Fruit fly (Drosophila melanogaster) whole organism, embryonic: ENCODE results near the gene CG9961.

Experiments
- ATbp ChIP-seq: fragments of 200-800 bp; sonication (Bioruptor generic); optimal IDR thresholded peaks from 2 replicates; lab custom pipeline; 2017; ENCODE audit warnings: missing biosample characterization, mild to moderate bottlenecking, missing genetic modification characterization, missing genetic modification reagents
- Ada2b ChIP-seq: fragments of 200-800 bp; sonication (Bioruptor generic); IDR thresholded peaks from 2 replicates; pipeline ENCODE4 v1.3.6; 2022; ENCODE audit warnings: missing biosample characterization, missing genetic modification characterization
- Atf-2 ChIP-seq: fragments of 200-800 bp; sonication (Bioruptor generic); optimal IDR thresholded peaks from 2 replicates; lab custom pipeline; 2016; ENCODE audit warnings: missing biosample characterization, missing genetic modification characterization
- Awh ChIP-seq: fragments of 200-800 bp; sonication (Bioruptor generic); IDR thresholded peaks from 2 replicates; pipeline ENCODE4, ENCODE4 v1.3.6; 2022; ENCODE audit warnings: missing biosample characterization, missing genetic modification characterization
- B-H1 ChIP-seq: fragments of 200-800 bp; sonication (Bioruptor generic); IDR thresholded peaks from 3 replicates; pipeline ENCODE4 v1.3.6; 2022; ENCODE audit warnings: missing biosample characterization, missing genetic modification characterization
- Bgb ChIP-seq: fragments of 200-800 bp; sonication (Bioruptor generic); IDR thresholded peaks from 2 replicates; pipeline ENCODE4 v1.3.6; 2022; ENCODE audit warnings: missing biosample characterization, missing genetic modification characterization; ENCODE audit not compliant: partially characterized antibody
- BtbVII ChIP-seq: fragments of 200-800 bp; sonication (Bioruptor generic); optimal IDR thresholded peaks from 3 replicates; lab custom pipeline; 2017; ENCODE audit warnings: missing biosample characterization, mild to moderate bottlenecking, missing genetic modification characterization
- Bteb2 ChIP-seq: fragments of 200-800 bp; sonication (Bioruptor generic); optimal IDR thresholded peaks from 2 replicates; lab custom pipeline; 2016; ENCODE audit warnings: missing biosample characterization, missing genetic modification characterization
- CG10209 ChIP-seq: fragments of 200-800 bp; sonication (Bioruptor generic); optimal IDR thresholded peaks from 3 replicates; lab custom pipeline; 2017; ENCODE audit warnings: missing biosample characterization, mild to moderate bottlenecking, missing genetic modification characterization, missing genetic modification reagents
- CG10321 ChIP-seq: fragments of 200-800 bp; sonication (Bioruptor generic); IDR thresholded peaks from 2 replicates; pipeline ENCODE4 v1.3.6; 2022; ENCODE audit warnings: missing biosample characterization, missing genetic modification characterization
- CG11247 ChIP-seq: fragments of 200-800 bp; sonication (Bioruptor generic); IDR thresholded peaks from 2 replicates; pipeline ENCODE4 v1.3.6; 2022; ENCODE audit warnings: missing biosample characterization, missing genetic modification characterization
- CG11398 ChIP-seq: fragments of 200-800 bp; sonication (Bioruptor generic); optimal IDR thresholded peaks from 2 replicates; lab custom pipeline; 2016; ENCODE audit warnings: missing biosample characterization, missing genetic modification characterization
- CG12071 ChIP-seq: fragments of 200-800 bp; sonication (Bioruptor generic); optimal IDR thresholded peaks from 3 replicates; lab custom pipeline; 2018; ENCODE audit warnings: missing biosample characterization, mild to moderate bottlenecking, missing genetic modification characterization
- CG13424 ChIP-seq: fragments of 200-800 bp; sonication (Bioruptor generic); optimal IDR thresholded peaks from 2 replicates; lab custom pipeline; 2019; ENCODE audit warnings: missing biosample characterization, mild to moderate bottlenecking, missing genetic modification characterization, moderate library complexity
- CG15073 ChIP-seq: fragments of 200-800 bp; sonication (Bioruptor generic); optimal IDR thresholded peaks from 2 replicates; lab custom pipeline; 2016; ENCODE audit warnings: missing biosample characterization, missing genetic modification characterization
- CG15269 ChIP-seq: fragments of 200-800 bp; sonication (Bioruptor generic); optimal IDR thresholded peaks from 2 replicates; lab custom pipeline; 2018; ENCODE audit warnings: missing biosample characterization, mild to moderate bottlenecking, missing genetic modification characterization, moderate library complexity
- CG4820 ChIP-seq: fragments of 200-800 bp; sonication (Bioruptor generic); optimal IDR thresholded peaks from 3 replicates; lab custom pipeline; 2016; ENCODE audit warnings: missing biosample characterization, missing genetic modification characterization
- CG6689 ChIP-seq: fragments of 200-800 bp; sonication (Bioruptor generic); IDR thresholded peaks from 2 replicates; pipeline ENCODE4 v1.3.6; 2022; ENCODE audit warnings: missing biosample characterization, missing genetic modification characterization
- CG7271 ChIP-seq: fragments of 200-800 bp; sonication (Bioruptor generic); optimal IDR thresholded peaks from 2 replicates; lab custom pipeline; 2018; ENCODE audit warnings: missing biosample characterization, mild to moderate bottlenecking, missing genetic modification characterization, moderate library complexity
- CG7963 ChIP-seq: fragments of 200-800 bp; sonication (Bioruptor generic); IDR thresholded peaks from 3 replicates; pipeline ENCODE4 v1.3.6; 2022; ENCODE audit warnings: missing biosample characterization, missing genetic modification characterization; ENCODE audit not compliant: partially characterized antibody
- CG8281 ChIP-seq: fragments of 200-800 bp; sonication (Bioruptor generic); optimal IDR thresholded peaks from 2 replicates; lab custom pipeline; 2018; ENCODE audit warnings: missing biosample characterization, mild to moderate bottlenecking, missing genetic modification characterization, moderate library complexity
- CG8478 ChIP-seq: fragments of >200 bp; optimal IDR thresholded peaks from 2 replicates; lab custom pipeline; 2018
- CHES-1-like ChIP-seq: fragments of 200-800 bp; sonication (Bioruptor generic); optimal IDR thresholded peaks from 2 replicates; lab custom pipeline; 2016; ENCODE audit warnings: missing biosample characterization, missing genetic modification characterization
- H2.0 ChIP-seq: fragments of 200-800 bp; sonication (Bioruptor generic); IDR thresholded peaks from 2 replicates; pipeline ENCODE4 v1.3.6; 2022; ENCODE audit warnings: missing biosample characterization, missing genetic modification characterization
- HLHmδ ChIP-seq: fragments of 200-800 bp; sonication (Bioruptor generic); optimal IDR thresholded peaks from 2 replicates; lab custom pipeline; 2018; ENCODE audit warnings: missing biosample characterization, mild to moderate bottlenecking, missing genetic modification characterization, moderate library complexity
- Lhr ChIP-seq: fragments of 200-800 bp; sonication (Bioruptor generic); optimal IDR thresholded peaks from 3 replicates; lab custom pipeline; 2017; ENCODE audit warnings: mild to moderate bottlenecking, missing biosample characterization, missing genetic modification reagents, missing genetic modification characterization
- NK7.1 ChIP-seq: fragments of 200-800 bp; sonication (Bioruptor generic); optimal IDR thresholded peaks from 3 replicates; lab custom pipeline; 2016; ENCODE audit warnings: missing biosample characterization, missing genetic modification characterization
- Pdp1 ChIP-seq, 2 experiments: fragments of 200-800 bp; sonication (Bioruptor generic); optimal IDR thresholded peaks; 3 replicates each; lab custom pipeline; 2016; ENCODE audit warnings: missing biosample characterization in 2 of 2, missing genetic modification characterization in 2 of 2, mild to moderate bottlenecking in 1 of 2, moderate library complexity in 1 of 2
- Tbp ChIP-seq: fragments of >200 bp; optimal IDR thresholded peaks from 2 replicates; lab custom pipeline; 2018; ENCODE audit warnings: missing biosample characterization, missing genetic modification characterization
- Usf ChIP-seq: fragments of 200-800 bp; sonication (Bioruptor generic); optimal IDR thresholded peaks from 2 replicates; lab custom pipeline; 2017; ENCODE audit warnings: missing genotype, missing biosample characterization, missing genetic modification characterization
- amos ChIP-seq: fragments of 200-800 bp; sonication (Bioruptor generic); IDR thresholded peaks from 2 replicates; pipeline ENCODE4 v1.3.6; 2022; ENCODE audit warnings: missing biosample characterization, missing genetic modification characterization; ENCODE audit not compliant: partially characterized antibody
- ap ChIP-seq: fragments of 200-800 bp; sonication (Bioruptor generic); IDR thresholded peaks from 2 replicates; pipeline ENCODE4 v1.3.6; 2022; ENCODE audit warnings: missing biosample characterization, missing genetic modification characterization
- ara ChIP-seq: fragments of 200-800 bp; sonication (Bioruptor generic); IDR thresholded peaks from 2 replicates; pipeline ENCODE4 v1.3.6; 2022; ENCODE audit warnings: missing biosample characterization, missing genetic modification characterization
- ci ChIP-seq: fragments of 200-800 bp; sonication (Bioruptor generic); IDR thresholded peaks from 3 replicates; pipeline ENCODE4 v1.3.6; 2022; ENCODE audit warnings: missing biosample characterization, missing genetic modification characterization
- corto ChIP-seq: fragments of 200-800 bp; sonication (Bioruptor generic); optimal IDR thresholded peaks from 2 replicates; lab custom pipeline; 2016; ENCODE audit warnings: missing biosample characterization, mild to moderate bottlenecking, missing genetic modification characterization, moderate library complexity
- crol ChIP-seq: fragments of 200-800 bp; sonication (Bioruptor generic); IDR thresholded peaks from 2 replicates; pipeline ENCODE4 v1.3.6; 2022; ENCODE audit warnings: missing biosample characterization, missing genetic modification characterization
- cwo ChIP-seq: fragments of 200-800 bp; sonication (Bioruptor generic); optimal IDR thresholded peaks from 3 replicates; lab custom pipeline; 2017; ENCODE audit warnings: missing biosample characterization, missing genetic modification characterization, mild to moderate bottlenecking, moderate library complexity, missing genetic modification reagents
- da ChIP-seq: fragments of 200-800 bp; sonication (Bioruptor generic); optimal IDR thresholded peaks from 2 replicates; lab custom pipeline; 2016; ENCODE audit warnings: missing biosample characterization, missing genetic modification characterization
- dysf ChIP-seq: fragments of 200-800 bp; sonication (Bioruptor generic); IDR thresholded peaks from 3 replicates; pipeline ENCODE4 v1.3.6; 2022; ENCODE audit warnings: missing biosample characterization, missing genetic modification characterization
- gce ChIP-seq: fragments of 200-800 bp; sonication (Bioruptor generic); IDR thresholded peaks from 3 replicates; pipeline ENCODE4 v1.3.6; 2022; ENCODE audit warnings: missing biosample characterization, missing genetic modification characterization
- h ChIP-seq: fragments of >200 bp; optimal IDR thresholded peaks from 2 replicates; lab custom pipeline; 2017
- ham ChIP-seq: fragments of 200-800 bp; sonication (Bioruptor generic); IDR thresholded peaks from 2 replicates; pipeline ENCODE4 v1.3.6; 2022; ENCODE audit warnings: missing biosample characterization, missing genetic modification characterization
- lmd ChIP-seq: fragments of 200-800 bp; sonication (Bioruptor generic); IDR thresholded peaks from 2 replicates; pipeline ENCODE4 v1.3.6; 2022; ENCODE audit warnings: missing biosample characterization, missing genetic modification characterization
- odd ChIP-seq: fragments of 200-800 bp; sonication (Bioruptor generic); optimal IDR thresholded peaks from 2 replicates; lab custom pipeline; 2017; ENCODE audit warnings: missing biosample characterization, mild to moderate bottlenecking, missing genetic modification characterization
- pho ChIP-seq: fragments of 200-800 bp; sonication (Bioruptor generic); optimal IDR thresholded peaks from 2 replicates; lab custom pipeline; 2016; ENCODE audit warnings: missing biosample characterization, missing genetic modification characterization
- pita ChIP-seq: fragments of 200-800 bp; sonication (Bioruptor generic); optimal IDR thresholded peaks from 2 replicates; lab custom pipeline; 2017; ENCODE audit warnings: missing biosample characterization, mild to moderate bottlenecking, missing genetic modification characterization
- sc ChIP-seq, 3 experiments: fragments of >200 bp in 2 of 3; fragments of 200-800 bp in 1 of 3; sonication (Bioruptor generic) in 1 of 3; optimal IDR thresholded peaks; 2 replicates in 2 of 3; 3 replicates in 1 of 3; lab custom pipeline; 2017; ENCODE audit warnings: mild to moderate bottlenecking in 1 of 3, missing biosample characterization in 1 of 3, missing genetic modification characterization in 1 of 3, missing genetic modification reagents in 1 of 3
- slp2 ChIP-seq: fragments of 200-800 bp; sonication (Bioruptor generic); optimal IDR thresholded peaks from 2 replicates; lab custom pipeline; 2016; ENCODE audit warnings: missing biosample characterization, missing genetic modification characterization
- stc ChIP-seq: fragments of 200-800 bp; sonication (Bioruptor generic); IDR thresholded peaks from 2 replicates; pipeline ENCODE4 v1.3.6; 2022; ENCODE audit warnings: missing biosample characterization, missing genetic modification characterization
- sug ChIP-seq: fragments of 200-800 bp; optimal IDR thresholded peaks from 2 replicates; lab custom pipeline; 2019; ENCODE audit warnings: missing biosample characterization, mild to moderate bottlenecking, missing genetic modification characterization, moderate library complexity

CG9961 gene

dm6 chr2L:2748480-2749143 is 3.9 kb upstream of the CG9961 start (continued):
- TF ChIP-seq amos (GFP tag; lab: Robert Waterston, UW) (0 out of 2 replicates have a peak, but pooled peaks have one; percentile 34), CG7963 (GFP tag; lab: Robert Waterston, UW) (peak; percentile 35; the same call in 1 of the 3 replicates), ci (GFP tag; lab: Robert Waterston, UW) (peak; percentile 87), Ada2b (GFP tag; lab: Robert Waterston, UW) (peak; percentile 62), CHES-1-like (GFP tag; lab: Kevin White, UChicago) (peak; percentile 83), Atf-2 (GFP tag; lab: Kevin White, UChicago) (peak; percentile 64), stc (GFP tag; lab: Robert Waterston, UW) (peak; percentile 78; the same call in 1 of the 2 replicates), CG6689 (peak; percentile 91), Bteb2 (GFP tag; lab: Kevin White, UChicago) (peak; percentile 46), Lhr (peak; percentile 78), CG7271 (tag; lab: Kevin White, UChicago) (no peak), corto (GFP tag; lab: Kevin White, UChicago) (no peak), CG8281 (tag; lab: Kevin White, UChicago) (peak; percentile 52), gce (GFP tag; lab: Robert Waterston, UW) (peak; percentile 63; the same call in 2 of the 3 replicates), CG13424 (tag; lab: Kevin White, UChicago) (peak; percentile 91), ham (GFP tag; lab: Robert Waterston, UW) (peak; percentile 58; the same call in 1 of the 2 replicates), CG11247 (GFP tag; lab: Robert Waterston, UW) (peak; percentile 90), da (no peak), cwo (GFP tag; lab: Kevin White, UChicago) (peak; percentile 79), lmd (GFP tag; lab: Robert Waterston, UW) (peak; percentile 88), CG15269 (tag; lab: Kevin White, UChicago) (peak; percentile 90), ap (GFP tag; lab: Robert Waterston, UW) (peak; percentile 64; the same call in 1 of the 2 replicates), pita (no peak), h (lab: Kevin White, UChicago) (no peak), Awh (GFP tag; lab: Robert Waterston, UW) (peak; percentile 80), HLHmδ (GFP tag; lab: Kevin White, UChicago) (peak; percentile 43), CG15073 (GFP tag; lab: Kevin White, UChicago) (no peak), H2.0 (GFP tag; lab: Robert Waterston, UW) (peak; percentile 83), pho (peak; percentile 82), Pdp1 (GFP tag; optimal IDR thresholded peaks at IDR 0.05; lab: Kevin White, UChicago) (peak; percentile 65 to 79), slp2 (peak; percentile 53), B-H1 (GFP tag; lab: Robert Waterston, UW) (peak; percentile 68), ATbp (GFP tag; lab: Kevin White, UChicago) (no peak), CG4820 (GFP tag; lab: Kevin White, UChicago) (peak; percentile 77), CG11398 (GFP tag; lab: Kevin White, UChicago) (peak; percentile 73), ara (GFP tag; lab: Robert Waterston, UW) (peak; percentile 76), Bgb (peak; percentile 34; the same call in 1 of the 2 replicates), Usf (GFP tag; lab: Kevin White, UChicago) (peak; percentile 78), CG10209 (GFP tag; lab: Kevin White, UChicago) (peak; percentile 88), odd (GFP tag; lab: Kevin White, UChicago) (no peak), CG12071 (GFP tag; lab: Kevin White, UChicago) (no peak), dysf (GFP tag; lab: Robert Waterston, UW) (peak; percentile 90), sug (peak; percentile 89), CG10321 (GFP tag; lab: Robert Waterston, UW) (peak; percentile 42), crol (GFP tag; lab: Robert Waterston, UW) (no peak), BtbVII (peak; percentile 81), Tbp (GFP tag; lab: Kevin White, UChicago) (no peak), NK7.1 (GFP tag; lab: Kevin White, UChicago) (peak; percentile 69), CG8478 (lab: Kevin White, UChicago) (no peak), sc (optimal IDR thresholded peaks at IDR 0.05; lab: Kevin White, UChicago) (no peak), sc (GFP tag; optimal IDR thresholded peaks at IDR 0.05; lab: Kevin White, UChicago) (peak; percentile 67)
